Worm (Caenorhabditis elegans) whole organism, young adult: ENCODE data around the gene rde-8.

ENCODE experiments used
- B0019.2 ChIP-seq: fragments of 200-800 bp; sonication (Bioruptor generic); conservative IDR thresholded peaks from 2 replicates; pipeline ENCODE4 v1.3.6; 2022; ENCODE audit warnings: missing genetic modification reagents, missing genetic modification characterization, missing compliant biosample characterization
- C06A6.2 ChIP-seq: fragments of 200-800 bp; sonication (Bioruptor generic); conservative IDR thresholded peaks from 2 replicates; pipeline ENCODE4 v1.3.6; 2022; ENCODE audit warnings: missing genetic modification characterization, missing compliant biosample characterization
- F33H1.4 ChIP-seq: fragments of 200-800 bp; sonication (Bioruptor generic); IDR thresholded peaks from 2 replicates; pipeline ENCODE4 v1.3.6; 2022; ENCODE audit warnings: missing genetic modification reagents, missing genetic modification characterization, missing compliant biosample characterization
- F57C9.4 ChIP-seq: sonication (generic microtip); optimal IDR thresholded peaks from 2 replicates; lab custom pipeline; 2017; ENCODE audit warnings: mild to moderate bottlenecking, missing genetic modification characterization, missing compliant biosample characterization
- ZK185.1 ChIP-seq: sonication (generic microtip); optimal IDR thresholded peaks from 2 replicates; lab custom pipeline; 2016; ENCODE audit warnings: mild to moderate bottlenecking, missing genetic modification characterization, missing compliant biosample characterization; ENCODE audit not compliant: poor library complexity, severe bottlenecking
- akir-1 ChIP-seq: fragments of 200-800 bp; sonication (Bioruptor generic); optimal IDR thresholded peaks from 2 replicates; lab custom pipeline; 2018; ENCODE audit warnings: mild to moderate bottlenecking, missing genetic modification characterization, moderate library complexity, missing compliant biosample characterization
- ama-1 ChIP-seq, 3 experiments: fragments of 150-350 bp in 1 of 3; sonication (generic microtip) in 2 of 3; optimal IDR thresholded peaks; 2 replicates each; lab custom pipeline; 2014 to 2018; ENCODE audit warnings: missing biosample characterization in 2 of 3, missing genetic modification characterization in 2 of 3, missing genetic modification reagents in 2 of 3
- aptf-2 ChIP-seq: fragments of 200-800 bp; sonication (Bioruptor generic); conservative IDR thresholded peaks from 2 replicates; pipeline ENCODE4 v1.3.6; 2022; ENCODE audit warnings: missing genetic modification reagents, missing genetic modification characterization, missing compliant biosample characterization
- atf-7 ChIP-seq: sonication (generic microtip); optimal IDR thresholded peaks from 2 replicates; lab custom pipeline; 2017; ENCODE audit warnings: mild to moderate bottlenecking, missing genetic modification characterization, missing compliant biosample characterization
- attf-5 ChIP-seq: fragments of 200-800 bp; sonication (Bioruptor generic); optimal IDR thresholded peaks from 2 replicates; lab custom pipeline; 2018; ENCODE audit warnings: mild to moderate bottlenecking, missing genetic modification characterization, missing compliant biosample characterization
- ccch-3 ChIP-seq: fragments of 200-800 bp; sonication (Bioruptor generic); optimal IDR thresholded peaks from 2 replicates; lab custom pipeline; 2018; ENCODE audit warnings: mild to moderate bottlenecking, missing genetic modification characterization, missing compliant biosample characterization
- cebp-2 ChIP-seq: fragments of 200-800 bp; sonication (Bioruptor generic); IDR thresholded peaks from 2 replicates; pipeline ENCODE4 v1.3.6; 2022; ENCODE audit warnings: missing genetic modification characterization, missing compliant biosample characterization
- him-1 ChIP-seq: sonication (generic microtip); optimal IDR thresholded peaks from 2 replicates; lab custom pipeline; 2016; ENCODE audit warnings: missing genotype, missing genetic modification reagents, missing genetic modification characterization, missing compliant biosample characterization
- hlh-26 ChIP-seq: fragments of 200-800 bp; sonication (Bioruptor generic); conservative IDR thresholded peaks from 2 replicates; pipeline ENCODE4 v1.3.6; 2022; ENCODE audit warnings: missing genetic modification reagents, missing genetic modification characterization, missing compliant biosample characterization
- hmg-20 ChIP-seq: fragments of 200-800 bp; sonication (Bioruptor generic); IDR thresholded peaks from 2 replicates; pipeline ENCODE4 v1.3.6; 2022; ENCODE audit warnings: missing genetic modification reagents, missing genetic modification characterization, missing compliant biosample characterization
- hsf-1 ChIP-seq: fragments of 200-800 bp; sonication (Bioruptor generic); IDR thresholded peaks from 2 replicates; pipeline ENCODE4 v1.3.6; 2022; ENCODE audit warnings: missing genetic modification reagents, missing genetic modification characterization, missing compliant biosample characterization
- lag-1 ChIP-seq: fragments of 200-800 bp; sonication (Bioruptor generic); IDR thresholded peaks from 2 replicates; pipeline ENCODE4 v1.3.6; 2022; ENCODE audit warnings: missing genetic modification reagents, missing genetic modification characterization, missing compliant biosample characterization
- let-607 ChIP-seq, 2 experiments: fragments of 200-800 bp in 1 of 2; sonication (Bioruptor generic) in 1 of 2; sonication (generic microtip) in 1 of 2; optimal IDR thresholded peaks; 2 replicates each; lab custom pipeline; 2016 to 2018; ENCODE audit warnings: mild to moderate bottlenecking in 2 of 2, missing compliant biosample characterization in 2 of 2, missing genetic modification characterization in 2 of 2, moderate library complexity in 2 of 2, missing genotype in 1 of 2
- lin-26 ChIP-seq: fragments of 200-800 bp; sonication (Bioruptor generic); IDR thresholded peaks from 2 replicates; pipeline ENCODE4 v1.3.6; 2022; ENCODE audit warnings: missing genetic modification reagents, missing genetic modification characterization, missing compliant biosample characterization
- lin-54 ChIP-seq: fragments of 200-800 bp; sonication (Bioruptor generic); optimal IDR thresholded peaks from 2 replicates; lab custom pipeline; 2018; ENCODE audit warnings: mild to moderate bottlenecking, missing genetic modification characterization, missing compliant biosample characterization
- lir-1 ChIP-seq: fragments of 200-800 bp; sonication (Bioruptor generic); conservative IDR thresholded peaks from 2 replicates; pipeline ENCODE4 v1.3.6; 2022; ENCODE audit warnings: missing genetic modification reagents, missing genetic modification characterization, missing compliant biosample characterization
- lsl-1 ChIP-seq: fragments of 200-800 bp; sonication (Bioruptor generic); optimal IDR thresholded peaks from 2 replicates; lab custom pipeline; 2018; ENCODE audit warnings: mild to moderate bottlenecking, missing genetic modification characterization, moderate library complexity, missing compliant biosample characterization
- mel-28 ChIP-seq: sonication (generic microtip); optimal IDR thresholded peaks from 2 replicates; lab custom pipeline; 2016; ENCODE audit warnings: borderline replicate concordance, mild to moderate bottlenecking, missing genetic modification characterization, missing compliant biosample characterization
- mes-4 ChIP-seq: sonication (generic microtip); optimal IDR thresholded peaks from 2 replicates; lab custom pipeline; 2016; ENCODE audit warnings: missing genotype, missing genetic modification characterization, missing compliant biosample characterization
- nfyb-1 ChIP-seq: fragments of 200-800 bp; sonication (Bioruptor generic); IDR thresholded peaks from 2 replicates; pipeline ENCODE4 v1.3.6; 2022; ENCODE audit warnings: missing genetic modification reagents, missing genetic modification characterization, missing compliant biosample characterization
- nhr-120 ChIP-seq: fragments of 200-800 bp; sonication (Bioruptor generic); IDR thresholded peaks from 2 replicates; pipeline ENCODE4 v1.3.6; 2022; ENCODE audit warnings: missing genetic modification characterization, missing compliant biosample characterization
- nhr-90 ChIP-seq: sonication (generic microtip); optimal IDR thresholded peaks from 2 replicates; lab custom pipeline; 2016; ENCODE audit warnings: missing genotype, mild to moderate bottlenecking, missing genetic modification characterization, missing compliant biosample characterization
- pbrm-1 ChIP-seq: fragments of 200-800 bp; sonication (Bioruptor generic); IDR thresholded peaks from 2 replicates; pipeline ENCODE4 v1.3.6; 2022; ENCODE audit warnings: missing genetic modification reagents, missing genetic modification characterization, missing compliant biosample characterization
- snpc-1.1 ChIP-seq: sonication (generic microtip); optimal IDR thresholded peaks from 2 replicates; lab custom pipeline; 2017; ENCODE audit warnings: missing genetic modification characterization, mild to moderate bottlenecking, missing compliant biosample characterization, antibody characterized with exemption, moderate library complexity, missing genotype, missing genetic modification reagents; ENCODE audit not compliant: insufficient read depth
- snpc-4 ChIP-seq, 5 experiments: fragments of 150-350 bp in 1 of 5; sonication (generic microtip) in 4 of 5; optimal IDR thresholded peaks; 2 replicates each; lab custom pipeline; 2014 to 2018; ENCODE audit warnings: missing genetic modification characterization in 5 of 5, missing biosample characterization in 3 of 5, antibody characterized with exemption in 2 of 5, mild to moderate bottlenecking in 2 of 5, missing compliant biosample characterization in 2 of 5, missing genotype in 2 of 5, moderate library complexity in 2 of 5, missing genetic modification reagents in 1 of 5
- somi-1 ChIP-seq: fragments of 200-800 bp; sonication (Bioruptor generic); optimal IDR thresholded peaks from 2 replicates; lab custom pipeline; 2018; ENCODE audit warnings: mild to moderate bottlenecking, missing genetic modification characterization, missing compliant biosample characterization
- tlf-1 ChIP-seq: fragments of 200-800 bp; sonication (Bioruptor generic); optimal IDR thresholded peaks from 2 replicates; lab custom pipeline; 2018; ENCODE audit warnings: mild to moderate bottlenecking, missing genetic modification characterization, missing compliant biosample characterization
- zfh-2 ChIP-seq: fragments of 200-800 bp; sonication (Bioruptor generic); conservative IDR thresholded peaks from 2 replicates; pipeline ENCODE4 v1.3.6; 2022; ENCODE audit warnings: missing genetic modification reagents, missing genetic modification characterization, missing compliant biosample characterization
- zim-3 ChIP-seq: sonication (generic microtip); optimal IDR thresholded peaks from 2 replicates; lab custom pipeline; 2017; ENCODE audit warnings: mild to moderate bottlenecking, missing genetic modification characterization, moderate library complexity, missing compliant biosample characterization
- ztf-18 ChIP-seq: sonication (generic microtip); optimal IDR thresholded peaks from 2 replicates; lab custom pipeline; 2016; ENCODE audit warnings: missing genotype, mild to moderate bottlenecking, missing genetic modification characterization, missing compliant biosample characterization
- ztf-25 ChIP-seq: fragments of 200-800 bp; sonication (Bioruptor generic); IDR thresholded peaks from 2 replicates; pipeline ENCODE4 v1.3.6; 2022; ENCODE audit warnings: missing genetic modification reagents, missing genetic modification characterization, missing compliant biosample characterization
- ztf-28 ChIP-seq: fragments of 200-800 bp; sonication (Bioruptor generic); IDR thresholded peaks from 2 replicates; pipeline ENCODE4 v1.3.6; 2022; ENCODE audit warnings: missing genetic modification reagents, missing genetic modification characterization, missing compliant biosample characterization
- ztf-6 ChIP-seq: fragments of 200-800 bp; sonication (Bioruptor generic); IDR thresholded peaks from 2 replicates; pipeline ENCODE4 v1.3.6; 2022; ENCODE audit warnings: missing genetic modification reagents, missing genetic modification characterization, missing compliant biosample characterization

The rde-8 gene

DNA sequence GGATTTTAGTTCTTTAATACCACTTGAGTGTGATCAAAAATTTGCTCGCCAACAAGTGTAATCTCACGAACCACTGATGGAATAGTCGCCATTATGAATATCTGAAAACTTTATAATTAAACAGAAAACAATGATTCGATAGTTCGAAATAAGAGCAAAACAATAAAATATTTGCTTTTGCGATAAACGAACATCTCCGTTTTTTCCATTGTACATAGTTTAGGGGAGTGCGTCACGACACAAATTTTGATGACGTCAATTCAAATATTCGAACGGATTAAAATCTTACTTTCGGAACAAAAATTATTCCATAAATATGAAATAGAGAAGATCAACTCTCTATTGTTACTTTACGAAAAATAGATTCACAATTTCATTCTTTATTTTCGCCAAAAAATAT is 30.9 kb upstream of the rde-8 start, which contains the start of gene mutd-1:
Gene mutd-1 (minus strand): TSS at position 101 of the 400 bp plus-strand sequence.
- no peak for TF ChIP-seq ztf-28
- 0 out of 2 replicates have a peak, but pooled peaks have one; percentile 15 for TF ChIP-seq nfyb-1 (GFP tag; lab: Robert Waterston, UW)
- TF ChIP-seq, all 124 proteins: peak for 1

DNA sequence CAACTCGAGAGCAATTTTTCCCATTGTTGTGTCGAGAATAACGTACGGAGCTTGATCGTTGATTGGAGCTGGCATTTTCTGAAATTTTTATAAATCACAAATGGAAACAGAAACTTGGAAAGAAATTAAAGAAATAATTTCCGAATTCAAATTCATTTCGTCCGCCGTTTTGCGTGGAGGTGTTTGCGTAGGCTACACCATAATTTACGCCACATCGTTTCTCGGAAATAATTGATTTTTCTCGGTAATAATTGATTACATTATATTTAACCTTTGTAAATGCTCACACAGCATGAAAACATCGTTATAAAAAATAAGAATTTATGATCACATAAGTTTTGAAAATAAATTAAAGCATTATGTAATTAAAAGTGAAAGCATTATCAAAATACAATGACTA is 30.1 kb upstream of the rde-8 start, which contains the start of gene cyn-12:
Gene cyn-12 (minus strand): TSS at position 78 of the 400 bp plus-strand sequence.
- TF ChIP-seq zim-3 (tag; lab: Kevin White, UChicago) (no peak), ccch-3 (GFP tag; lab: Kevin White, UChicago) (no peak), mes-4 (tag; lab: Kevin White, UChicago) (no peak), him-1 (tag; lab: Kevin White, UChicago) (no peak), aptf-2 (GFP tag; lab: Robert Waterston, UW) (no peak), ztf-25 (GFP tag; lab: Robert Waterston, UW) (no peak), lin-54 (peak; percentile 23), lag-1 (GFP tag; lab: Robert Waterston, UW) (no peak), somi-1 (GFP tag; lab: Kevin White, UChicago) (no peak), F57C9.4 (tag; lab: Kevin White, UChicago) (no peak), nhr-90 (tag; lab: Kevin White, UChicago) (no peak), lir-1 (GFP tag; lab: Robert Waterston, UW) (no peak), akir-1 (GFP tag; lab: Kevin White, UChicago) (no peak), attf-5 (GFP tag; lab: Kevin White, UChicago) (peak; percentile 16), C06A6.2 (no peak), snpc-4 (GFP tag; optimal IDR thresholded peaks at IDR 0.05; lab: Kevin White, UChicago) (no peak), snpc-4 (tag; optimal IDR thresholded peaks at IDR 0.05; lab: Kevin White, UChicago) (peak in 1 of 4 experiments; percentile 3), lin-26 (GFP tag; lab: Robert Waterston, UW) (no peak)

DNA sequence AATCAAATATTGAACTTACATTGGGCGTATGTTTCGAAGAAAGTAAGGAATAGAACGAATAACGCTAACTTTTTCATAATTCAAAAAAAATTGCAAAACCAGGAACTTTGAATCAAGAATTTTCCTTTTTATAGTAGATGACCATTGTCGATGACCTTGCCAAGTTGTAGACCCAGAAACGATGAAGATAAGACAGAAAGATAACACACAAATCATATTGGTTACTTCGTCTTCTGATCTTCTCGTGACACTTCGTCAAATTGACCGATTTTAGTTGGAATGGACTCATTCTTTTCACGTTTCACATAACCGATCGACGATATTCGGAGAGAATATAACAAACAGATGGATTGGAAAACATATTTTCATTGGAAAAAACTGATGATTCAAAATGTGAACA is 28.7 kb upstream of the rde-8 start, which contains the start of gene grsp-3:
Gene grsp-3 (minus strand): TSS at position 149 of the 400 bp plus-strand sequence.
- no peak for TF ChIP-seq lin-54
- no peak for TF ChIP-seq ama-1 (optimal IDR thresholded peaks at IDR 0.05; lab: Kevin White, UChicago)
- peak in 1 of 2 experiments; percentile 20 for TF ChIP-seq ama-1 (GFP tag; optimal IDR thresholded peaks at IDR 0.05; lab: Kevin White, UChicago)
- TF ChIP-seq tlf-1 (GFP tag; lab: Kevin White, UChicago): no peak
- TF ChIP-seq mel-28 (tag; lab: Kevin White, UChicago): no peak
- TF ChIP-seq F33H1.4: no peak
- TF ChIP-seq ztf-28: no peak
- TF ChIP-seq cebp-2: no peak
- no peak for TF ChIP-seq zfh-2 (GFP tag; lab: Robert Waterston, UW)
- no peak for TF ChIP-seq ccch-3 (GFP tag; lab: Kevin White, UChicago)
- TF ChIP-seq, all 124 proteins: peak for 1

DNA sequence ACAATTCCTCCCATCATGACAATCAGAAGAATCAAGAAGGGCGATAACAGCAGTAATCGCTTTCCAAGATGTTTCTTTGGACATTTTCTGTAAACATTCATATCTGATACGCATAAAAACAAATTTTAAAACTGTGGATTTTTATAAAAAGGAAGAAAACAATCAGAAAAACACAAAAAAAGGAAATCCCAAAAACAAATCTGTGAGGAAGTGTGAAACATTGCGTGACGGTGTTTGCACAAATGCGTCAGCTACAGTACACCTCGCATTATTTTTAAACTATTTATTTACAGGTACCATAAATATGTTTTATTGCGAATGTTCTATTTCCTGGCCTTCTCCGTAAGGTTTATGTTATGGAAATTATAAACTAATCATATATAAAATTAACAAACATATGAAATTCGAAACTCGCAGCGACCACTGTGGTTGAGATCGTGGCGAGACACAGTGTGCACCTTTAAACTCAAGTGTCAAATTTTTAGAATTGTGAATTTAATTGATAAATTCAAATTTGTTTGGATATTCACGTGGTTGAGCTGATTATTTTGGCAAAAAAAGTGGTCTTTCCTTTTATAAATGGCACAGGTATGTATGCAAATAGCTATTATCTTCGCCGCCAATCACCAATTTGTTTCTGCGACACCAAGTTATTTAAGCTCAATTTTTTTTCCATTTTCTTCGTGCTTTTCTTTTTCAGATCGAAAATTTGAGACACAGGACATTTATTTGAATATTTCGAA is 18.4 kb upstream of the rde-8 start, which contains the start of the genes C34D4.10 and str-48:
Gene C34D4.10 (minus strand): TSS at position 101 of the 743 bp plus-strand sequence.
Gene str-48 (plus strand): TSS at position 693 of the 743 bp plus-strand sequence.
- TF ChIP-seq hsf-1 (GFP tag; lab: Robert Waterston, UW) (no peak), lsl-1 (GFP tag; lab: Kevin White, UChicago) (peak; percentile 66), lin-54 (no peak)
- TF ChIP-seq, all 124 proteins: peak for 1

DNA sequence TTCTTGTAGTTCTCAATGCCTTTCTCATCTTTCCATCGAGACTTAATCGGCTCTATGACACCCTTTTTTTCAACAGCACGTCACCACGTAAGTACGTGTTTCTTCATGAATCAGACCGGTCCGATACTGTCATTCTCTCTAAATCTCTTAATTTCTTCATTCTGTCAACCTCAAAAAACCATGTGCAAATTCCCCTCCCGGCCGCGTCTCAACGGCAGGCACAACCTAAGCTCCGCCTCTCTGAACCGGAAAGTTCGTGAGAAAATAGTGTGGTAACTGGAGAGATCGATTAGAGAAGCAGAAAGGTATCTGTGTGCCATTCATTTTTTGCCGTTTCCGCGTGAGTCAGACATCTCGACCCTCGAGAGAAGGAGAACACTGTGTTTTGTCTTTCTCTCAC is 11.5 kb upstream of the rde-8 start, which contains the start of gene nas-8:
Gene nas-8 (plus strand): TSS at position 301 of the 400 bp plus-strand sequence.
- TF ChIP-seq ZK185.1 (tag; lab: Kevin White, UChicago) (no peak), nhr-120 (GFP tag; lab: Robert Waterston, UW) (no peak), ztf-6 (no peak), ztf-18 (tag; lab: Kevin White, UChicago) (no peak), let-607 (tag; optimal IDR thresholded peaks at IDR 0.05; lab: Kevin White, UChicago) (no peak), mel-28 (tag; lab: Kevin White, UChicago) (no peak), atf-7 (tag; lab: Kevin White, UChicago) (no peak), B0019.2 (GFP tag; lab: Robert Waterston, UW) (no peak), snpc-1.1 (no peak), hmg-20 (GFP tag; lab: Robert Waterston, UW) (no peak), pbrm-1 (no peak), hlh-26 (GFP tag; lab: Robert Waterston, UW) (no peak), akir-1 (GFP tag; lab: Kevin White, UChicago) (no peak), snpc-4 (GFP tag; optimal IDR thresholded peaks at IDR 0.05; lab: Kevin White, UChicago) (no peak), snpc-4 (tag; optimal IDR thresholded peaks at IDR 0.05; lab: Kevin White, UChicago) (no peak)
